Fruit fly (Drosophila melanogaster): ENCODE results near the gene Mcm5.

Gene Mcm5

DNA sequence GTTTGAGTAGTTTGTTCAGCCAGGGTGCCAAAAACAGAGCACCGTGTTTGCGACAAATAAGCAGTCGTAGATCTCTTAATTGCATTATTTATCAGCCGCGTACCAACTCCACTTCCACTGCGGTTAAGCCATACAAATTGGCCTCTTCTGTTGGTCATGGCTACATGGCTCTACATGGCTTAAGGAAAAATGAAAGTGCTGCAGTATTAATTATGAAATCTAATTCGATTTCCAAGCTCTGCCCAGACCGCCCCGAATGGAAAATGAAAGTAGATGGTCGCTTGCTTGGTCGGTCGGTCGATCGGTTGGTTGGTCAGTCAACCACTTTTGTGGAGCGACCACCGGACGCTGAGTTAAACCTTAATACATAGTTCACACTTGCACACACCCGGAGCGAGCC is 48.6 kb downstream of the Mcm5 start:
- TF ChIP-seq h (optimal IDR thresholded peaks at IDR 0.05) (no peak), Myc (optimal IDR thresholded peaks at IDR 0.05) (no peak), psq (optimal IDR thresholded peaks at IDR 0.05) (no peak), Sin3A (optimal IDR thresholded peaks at IDR 0.05) (no peak)

Data from Kc167 (cell line).